Worm (Caenorhabditis elegans) whole organism, L1 larva: Measurements from ENCODE around the gene R03H10.7.

ENCODE experiments used
- C16A3.4 ChIP-seq: fragments of 150-350 bp; optimal IDR thresholded peaks from 2 replicates; lab custom pipeline; 2014; ENCODE audit warnings: missing biosample characterization, missing genetic modification characterization
- C34B4.2 ChIP-seq: sonication (generic microtip); optimal IDR thresholded peaks from 2 replicates; lab custom pipeline; 2017; ENCODE audit warnings: mild to moderate bottlenecking, missing genetic modification characterization, missing compliant biosample characterization
- alr-1 ChIP-seq: fragments of 200-800 bp; sonication (Bioruptor generic); optimal IDR thresholded peaks from 2 replicates; lab custom pipeline; 2018; ENCODE audit warnings: borderline replicate concordance, mild to moderate bottlenecking, missing genetic modification characterization, missing compliant biosample characterization
- aly-2 ChIP-seq: fragments of 150-350 bp; optimal IDR thresholded peaks from 2 replicates; lab custom pipeline; 2014; ENCODE audit warnings: missing biosample characterization, missing genetic modification characterization
- ceh-63 ChIP-seq: fragments of 200-800 bp; sonication (Bioruptor generic); optimal IDR thresholded peaks from 2 replicates; lab custom pipeline; 2018; ENCODE audit warnings: mild to moderate bottlenecking, missing genetic modification characterization, missing compliant biosample characterization
- ceh-8 ChIP-seq: fragments of 200-800 bp; sonication (Bioruptor generic); optimal IDR thresholded peaks from 2 replicates; lab custom pipeline; 2018; ENCODE audit warnings: mild to moderate bottlenecking, missing genetic modification characterization, moderate library complexity, missing compliant biosample characterization
- ceh-88 ChIP-seq: fragments of 200-800 bp; sonication (Bioruptor generic); IDR thresholded peaks from 2 replicates; pipeline ENCODE4 v1.3.6; 2022; ENCODE audit warnings: missing genetic modification characterization, missing compliant biosample characterization
- dpl-1 ChIP-seq, 3 experiments: fragments of 150-350 bp in 2 of 3; sonication (generic microtip) in 1 of 3; optimal IDR thresholded peaks; 2 replicates each; lab custom pipeline; 2014 to 2017; ENCODE audit warnings: missing biosample characterization in 3 of 3, missing genetic modification characterization in 3 of 3, missing genetic modification reagents in 3 of 3
- dsc-1 ChIP-seq: sonication (generic microtip); optimal IDR thresholded peaks from 2 replicates; lab custom pipeline; 2016; ENCODE audit warnings: mild to moderate bottlenecking, missing genetic modification characterization, missing compliant biosample characterization
- efl-1 ChIP-seq, 4 experiments: fragments of 150-350 bp; optimal IDR thresholded peaks in 3 of 4; peaks in 1 of 4; 1 replicate in 1 of 4; 2 replicates in 3 of 4; lab custom pipeline; 2014; ENCODE audit warnings: missing biosample characterization in 2 of 4, missing genetic modification characterization in 2 of 4, missing genetic modification reagents in 2 of 4
- egl-27 ChIP-seq, 2 experiments: fragments of 150-350 bp in 1 of 2; sonication (generic microtip); optimal IDR thresholded peaks; 3 replicates each; lab custom pipeline; 2017 to 2018; ENCODE audit warnings: missing biosample characterization in 2 of 2, missing genetic modification characterization in 2 of 2, missing genetic modification reagents in 2 of 2
- elt-2 ChIP-seq: sonication (generic microtip); optimal IDR thresholded peaks from 2 replicates; lab custom pipeline; 2016; ENCODE audit warnings: missing genetic modification characterization, mild to moderate bottlenecking, inconsistent platforms, missing compliant biosample characterization, missing genetic modification reagents
- elt-3 ChIP-seq, 6 experiments: fragments of 150-350 bp in 1 of 6; sonication (generic microtip); optimal IDR thresholded peaks; 2 replicates each; lab custom pipeline; 2017 to 2018; ENCODE audit warnings: missing biosample characterization in 6 of 6, missing genetic modification characterization in 6 of 6, inconsistent platforms in 1 of 6
- fkh-4 ChIP-seq: sonication (generic microtip); optimal IDR thresholded peaks from 2 replicates; lab custom pipeline; 2016; ENCODE audit warnings: missing compliant biosample characterization, missing genetic modification characterization, borderline replicate concordance
- fkh-8 ChIP-seq: sonication (generic microtip); optimal IDR thresholded peaks from 2 replicates; lab custom pipeline; 2016; ENCODE audit warnings: mild to moderate bottlenecking, missing genetic modification characterization, missing compliant biosample characterization
- fos-1 ChIP-seq: fragments of 150-350 bp; optimal IDR thresholded peaks from 2 replicates; lab custom pipeline; 2014; ENCODE audit warnings: missing biosample characterization, missing genetic modification characterization
- hlh-17 ChIP-seq: fragments of 200-800 bp; sonication (Bioruptor generic); optimal IDR thresholded peaks from 2 replicates; lab custom pipeline; 2018; ENCODE audit warnings: missing genetic modification characterization, mild to moderate bottlenecking, missing compliant biosample characterization, moderate library complexity, borderline replicate concordance
- hlh-4 ChIP-seq: sonication (generic microtip); optimal IDR thresholded peaks from 2 replicates; lab custom pipeline; 2016; ENCODE audit warnings: mild to moderate bottlenecking, missing genetic modification characterization, missing compliant biosample characterization
- hpl-2 ChIP-seq: fragments of 150-350 bp; optimal IDR thresholded peaks from 2 replicates; lab custom pipeline; 2014; ENCODE audit warnings: missing biosample characterization, missing genetic modification reagents, missing genetic modification characterization
- irx-1 ChIP-seq: sonication (generic microtip); optimal IDR thresholded peaks from 2 replicates; lab custom pipeline; 2016; ENCODE audit warnings: missing genetic modification characterization, missing compliant biosample characterization
- lin-14 ChIP-seq: fragments of 200-800 bp; sonication (Bioruptor generic); optimal IDR thresholded peaks from 2 replicates; lab custom pipeline; 2018; ENCODE audit warnings: mild to moderate bottlenecking, missing genetic modification characterization, moderate library complexity, missing compliant biosample characterization
- lin-35 ChIP-seq, 2 experiments: fragments of 150-350 bp; optimal IDR thresholded peaks; 2 replicates each; lab custom pipeline; 2014; ENCODE audit warnings: missing biosample characterization in 2 of 2, missing genetic modification characterization in 2 of 2, missing genetic modification reagents in 2 of 2
- lsy-2 ChIP-seq, 2 experiments: fragments of 150-350 bp; optimal IDR thresholded peaks; 2 replicates each; lab custom pipeline; 2014; ENCODE audit warnings: missing biosample characterization in 2 of 2, missing genetic modification characterization in 2 of 2
- mab-9 ChIP-seq: fragments of 200-800 bp; sonication (Bioruptor generic); IDR thresholded peaks from 2 replicates; pipeline ENCODE4 v1.3.6; 2022; ENCODE audit warnings: missing genetic modification reagents, missing genetic modification characterization, missing compliant biosample characterization
- nhr-12 ChIP-seq: sonication (generic microtip); optimal IDR thresholded peaks from 2 replicates; lab custom pipeline; 2017; ENCODE audit warnings: missing biosample characterization, missing genetic modification characterization
- nhr-19 ChIP-seq: fragments of 200-800 bp; sonication (Bioruptor generic); conservative IDR thresholded peaks from 2 replicates; pipeline ENCODE4 v1.3.6; 2022; ENCODE audit warnings: missing genetic modification characterization, missing compliant biosample characterization
- nhr-20 ChIP-seq: sonication (generic microtip); optimal IDR thresholded peaks from 2 replicates; lab custom pipeline; 2016; ENCODE audit warnings: mild to moderate bottlenecking, missing genetic modification characterization, missing compliant biosample characterization
- nhr-237 ChIP-seq: fragments of 150-350 bp; optimal IDR thresholded peaks from 2 replicates; lab custom pipeline; 2014; ENCODE audit warnings: missing biosample characterization, missing genetic modification characterization
- nhr-28 ChIP-seq: fragments of 150-350 bp; optimal IDR thresholded peaks from 2 replicates; lab custom pipeline; 2014; ENCODE audit warnings: missing biosample characterization, missing genetic modification characterization
- nhr-47 ChIP-seq: sonication (generic microtip); optimal IDR thresholded peaks from 2 replicates; lab custom pipeline; 2016; ENCODE audit warnings: mild to moderate bottlenecking, missing genetic modification characterization, moderate library complexity, missing compliant biosample characterization
- nhr-71 ChIP-seq: sonication (generic microtip); optimal IDR thresholded peaks from 2 replicates; lab custom pipeline; 2016; ENCODE audit warnings: mild to moderate bottlenecking, missing genetic modification characterization, moderate library complexity, missing compliant biosample characterization
- nhr-76 ChIP-seq: sonication (generic microtip); optimal IDR thresholded peaks from 2 replicates; lab custom pipeline; 2017; ENCODE audit warnings: missing biosample characterization, missing genetic modification characterization
- pag-3 ChIP-seq: sonication (generic microtip); optimal IDR thresholded peaks from 2 replicates; lab custom pipeline; 2017; ENCODE audit warnings: missing genetic modification characterization, mild to moderate bottlenecking, missing compliant biosample characterization, antibody characterized with exemption, borderline replicate concordance; ENCODE audit not compliant: insufficient read depth
- pqm-1 ChIP-seq: sonication (generic microtip); optimal IDR thresholded peaks from 3 replicates; lab custom pipeline; 2017; ENCODE audit warnings: missing biosample characterization, missing genetic modification characterization
- rnt-1 ChIP-seq: sonication (generic microtip); optimal IDR thresholded peaks from 2 replicates; lab custom pipeline; 2016; ENCODE audit warnings: mild to moderate bottlenecking, missing genetic modification characterization, moderate library complexity, missing compliant biosample characterization
- skn-1 ChIP-seq: fragments of 150-350 bp; optimal IDR thresholded peaks from 2 replicates; lab custom pipeline; 2014; ENCODE audit warnings: missing biosample characterization, missing genetic modification characterization
- snu-23 ChIP-seq: sonication (generic microtip); optimal IDR thresholded peaks from 2 replicates; lab custom pipeline; 2016; ENCODE audit warnings: missing genetic modification characterization, missing compliant biosample characterization
- sptf-1 ChIP-seq: fragments of 150-350 bp; optimal IDR thresholded peaks from 2 replicates; lab custom pipeline; 2014; ENCODE audit warnings: missing biosample characterization, missing genetic modification characterization
- sup-37 ChIP-seq: fragments of 200-800 bp; sonication (Bioruptor generic); optimal IDR thresholded peaks from 2 replicates; lab custom pipeline; 2018; ENCODE audit warnings: mild to moderate bottlenecking, missing genetic modification characterization, missing compliant biosample characterization
- swsn-7 ChIP-seq: sonication (generic microtip); optimal IDR thresholded peaks from 2 replicates; lab custom pipeline; 2016; ENCODE audit warnings: missing genetic modification characterization, missing compliant biosample characterization
- unc-62 ChIP-seq: fragments of 150-350 bp; optimal IDR thresholded peaks from 2 replicates; lab custom pipeline; 2014; ENCODE audit warnings: missing biosample characterization, missing genetic modification reagents, missing genetic modification characterization
- unc-98 ChIP-seq: fragments of 200-800 bp; sonication (Bioruptor generic); IDR thresholded peaks from 2 replicates; pipeline ENCODE4 v1.3.6; 2022; ENCODE audit warnings: missing genetic modification characterization, missing compliant biosample characterization
- vab-15 ChIP-seq: sonication (generic microtip); optimal IDR thresholded peaks from 2 replicates; lab custom pipeline; 2017; ENCODE audit warnings: missing genotype, mild to moderate bottlenecking, missing genetic modification characterization, missing compliant biosample characterization
- zag-1 ChIP-seq: fragments of 150-350 bp; optimal IDR thresholded peaks from 2 replicates; lab custom pipeline; 2014; ENCODE audit warnings: missing biosample characterization, missing genetic modification characterization
- zip-4 ChIP-seq: fragments of 200-800 bp; sonication (Bioruptor generic); optimal IDR thresholded peaks from 2 replicates; lab custom pipeline; 2018; ENCODE audit warnings: mild to moderate bottlenecking, missing genetic modification characterization, moderate library complexity, missing compliant biosample characterization

Gene R03H10.7

ce11 chrII:4194127-4194526 is 15.4 kb upstream of the R03H10.7 start, which contains the start of gene mth-2:
Gene mth-2 (minus strand): TSS chrII:4194314.
- TF ChIP-seq lin-14 (GFP tag; lab: Kevin White, UChicago) = peak; percentile 10
- no peak for TF ChIP-seq rnt-1 (tag; lab: Kevin White, UChicago)
- TF ChIP-seq elt-2 (tag; lab: Kevin White, UChicago) = peak; percentile 93
- peak in 1 of 2 experiments; percentile 42 for TF ChIP-seq lin-35 (GFP tag; optimal IDR thresholded peaks at IDR 0.05; lab: Kevin White, UChicago)
- TF ChIP-seq pqm-1 = peak; percentile 22
- peak in 1 of 6 experiments; percentile 46 for TF ChIP-seq elt-3 (tag; optimal IDR thresholded peaks at IDR 0.05; lab: Kevin White, UChicago)
- no peak for TF ChIP-seq hlh-4 (tag; lab: Kevin White, UChicago)

DNA sequence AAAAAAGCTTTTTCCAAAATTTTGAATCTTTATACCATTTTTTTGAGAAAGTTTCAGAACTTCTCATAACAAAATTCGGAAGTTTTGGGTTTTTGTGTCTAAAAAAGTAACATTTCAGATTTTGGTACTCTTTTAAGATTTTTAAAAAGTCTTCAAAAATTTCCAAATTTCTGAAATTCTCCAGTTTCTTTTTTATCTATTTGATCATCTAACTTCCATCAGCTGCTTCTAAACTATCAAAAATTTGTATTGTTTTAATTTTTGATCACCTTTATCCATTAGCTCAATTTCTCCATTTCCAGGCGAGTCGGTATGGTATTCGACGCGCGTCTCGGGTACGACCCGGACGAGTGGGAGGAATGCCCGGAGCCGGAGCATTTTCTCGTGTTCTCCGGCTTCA is 7.6 kb upstream of the R03H10.7 start, which contains the start of gene cpna-1:
cpna-1 (plus strand) TSS at position 301 of the 400 bp plus-strand sequence.
- TF ChIP-seq ceh-88 (GFP tag; lab: Robert Waterston, UW) = no peak
- TF ChIP-seq lin-35 (GFP tag; optimal IDR thresholded peaks at IDR 0.05; lab: Kevin White, UChicago) = no peak
- TF ChIP-seq C16A3.4 (tag; lab: Kevin White, UChicago) = no peak

ce11 chrII:4183979-4184378 is 5.2 kb upstream of the R03H10.7 start:
- no peak for TF ChIP-seq unc-98 (GFP tag; lab: Robert Waterston, UW)
- TF ChIP-seq nhr-12 (tag; lab: Kevin White, UChicago) = no peak
- no peak for TF ChIP-seq fkh-8 (tag; lab: Kevin White, UChicago)
- TF ChIP-seq unc-62 = no peak
- TF ChIP-seq snu-23 (GFP tag; lab: Kevin White, UChicago) = peak; percentile 32
- no peak for TF ChIP-seq mab-9 (GFP tag; lab: Robert Waterston, UW)
- TF ChIP-seq sptf-1 = no peak
- no peak for TF ChIP-seq lin-35 (GFP tag; optimal IDR thresholded peaks at IDR 0.05; lab: Kevin White, UChicago)
- TF ChIP-seq fos-1 (tag; lab: Kevin White, UChicago) = no peak
- no peak for TF ChIP-seq egl-27 (tag; optimal IDR thresholded peaks at IDR 0.05; lab: Kevin White, UChicago)
- peak; percentile 73 for TF ChIP-seq nhr-71 (tag; lab: Kevin White, UChicago)
- TF ChIP-seq hpl-2 (GFP tag; lab: Kevin White, UChicago) = no peak
- no peak for TF ChIP-seq C34B4.2 (tag; lab: Kevin White, UChicago)
- TF ChIP-seq skn-1 (tag; lab: Kevin White, UChicago) = no peak
- peak; percentile 76 for TF ChIP-seq rnt-1 (tag; lab: Kevin White, UChicago)
- TF ChIP-seq nhr-20 (tag; lab: Kevin White, UChicago) = peak; percentile 42
- TF ChIP-seq fkh-4 (tag; lab: Kevin White, UChicago) = no peak
- TF ChIP-seq nhr-19 (GFP tag; lab: Robert Waterston, UW) = peak; percentile 54
- peak; percentile 25 to 32 for TF ChIP-seq efl-1 (optimal IDR thresholded peaks at IDR 0.05; lab: Kevin White, UChicago)
- peak in 1 of 2 experiments; percentile 90 for TF ChIP-seq efl-1 (GFP tag; optimal IDR thresholded peaks at IDR 0.05 in 1 of 2; lab: Kevin White, UChicago)
- TF ChIP-seq hlh-4 (tag; lab: Kevin White, UChicago) = no peak
- TF ChIP-seq pag-3 (tag; lab: Kevin White, UChicago) = no peak
- TF ChIP-seq lin-14 (GFP tag; lab: Kevin White, UChicago) = peak; percentile 83
- no peak for TF ChIP-seq hlh-17
- no peak for TF ChIP-seq nhr-76 (tag; lab: Kevin White, UChicago)
- peak in 1 of 2 experiments; percentile 36 for TF ChIP-seq lsy-2 (tag; optimal IDR thresholded peaks at IDR 0.05; lab: Kevin White, UChicago)
- TF ChIP-seq zip-4 (GFP tag; lab: Kevin White, UChicago) = no peak
- TF ChIP-seq nhr-28 (tag; lab: Kevin White, UChicago) = no peak
- TF ChIP-seq zag-1 (tag; lab: Kevin White, UChicago) = no peak
- peak; percentile 40 for TF ChIP-seq dsc-1 (tag; lab: Kevin White, UChicago)
- TF ChIP-seq nhr-237 = no peak
- no peak for TF ChIP-seq ceh-8 (GFP tag; lab: Kevin White, UChicago)
- TF ChIP-seq aly-2 (tag; lab: Kevin White, UChicago) = no peak
- TF ChIP-seq ceh-63 (GFP tag; lab: Kevin White, UChicago) = no peak
- TF ChIP-seq vab-15 (tag; lab: Kevin White, UChicago) = no peak
- no peak for TF ChIP-seq irx-1 (tag; lab: Kevin White, UChicago)
- no peak for TF ChIP-seq sup-37 (GFP tag; lab: Kevin White, UChicago)
- TF ChIP-seq dpl-1 (GFP tag; optimal IDR thresholded peaks at IDR 0.05; lab: Kevin White, UChicago) = peak in 1 of 3 experiments; percentile 0
- TF ChIP-seq alr-1 = no peak
- TF ChIP-seq swsn-7 (tag; lab: Kevin White, UChicago) = peak; percentile 13
- no peak for TF ChIP-seq nhr-47 (tag; lab: Kevin White, UChicago)
- no peak for TF ChIP-seq elt-3 (tag; optimal IDR thresholded peaks at IDR 0.05; lab: Kevin White, UChicago)
